Worm (Caenorhabditis elegans): Measurements from ENCODE around the gene atfs-1.

DNA sequence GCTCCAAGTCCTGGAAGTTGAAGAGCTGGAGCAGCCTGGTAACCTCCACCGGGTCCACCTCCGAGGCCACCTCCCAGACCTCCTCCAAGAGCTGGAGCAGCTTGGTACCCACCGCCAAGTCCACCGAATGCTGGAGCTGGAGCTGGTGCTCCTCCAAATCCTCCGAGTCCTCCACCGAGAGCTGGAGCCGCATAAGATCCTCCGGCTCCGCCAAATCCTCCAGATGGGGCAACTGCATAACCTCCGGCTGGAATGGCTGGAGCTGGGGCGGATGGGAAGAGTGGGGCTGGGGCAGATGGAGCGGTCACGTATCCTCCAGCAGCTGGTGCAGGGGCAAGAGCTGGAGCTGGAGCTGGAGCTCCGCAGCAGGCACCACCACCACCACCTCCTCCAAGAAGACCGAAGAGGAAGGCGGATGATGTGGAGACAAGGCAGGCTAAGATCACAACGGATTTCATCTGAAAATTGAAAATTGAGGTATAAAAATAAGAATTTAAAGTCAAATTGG lies 47.3 kb downstream of the atfs-1 start, which contains the start of gene K02E11.10:
- TF ChIP-seq lin-39 (tag; optimal IDR thresholded peaks at IDR 0.05): no peak
- no peak for TF ChIP-seq nhr-237 (tag; optimal IDR thresholded peaks at IDR 0.05)
- TF ChIP-seq mdl-1 (tag; optimal IDR thresholded peaks at IDR 0.05): no peak
- no peak for TF ChIP-seq ceh-82 (tag; optimal IDR thresholded peaks at IDR 0.05)
- no peak for TF ChIP-seq nfya-1 (tag; optimal IDR thresholded peaks at IDR 0.05; ENCODE audit: insufficient read depth)

Data from whole organism, L3 larva.